Worm (Caenorhabditis elegans) whole organism, L4 larva: ENCODE results near the gene skpo-1.

Experiments
- F10B5.3 ChIP-seq: sonication (generic microtip); optimal IDR thresholded peaks from 2 replicates; lab custom pipeline; 2016; ENCODE audit warnings: mild to moderate bottlenecking, missing genetic modification characterization, missing compliant biosample characterization
- F26F4.8 ChIP-seq: fragments of 200-800 bp; sonication (Bioruptor generic); conservative IDR thresholded peaks from 2 replicates; pipeline ENCODE4 v1.3.6; 2022; ENCODE audit warnings: missing genetic modification characterization, missing compliant biosample characterization
- F37D6.2 ChIP-seq: sonication (generic microtip); optimal IDR thresholded peaks from 2 replicates; lab custom pipeline; 2016; ENCODE audit warnings: mild to moderate bottlenecking, missing genetic modification characterization, missing compliant biosample characterization
- F49E8.2 ChIP-seq: sonication (generic microtip); optimal IDR thresholded peaks from 2 replicates; lab custom pipeline; 2016; ENCODE audit warnings: missing compliant biosample characterization, mild to moderate bottlenecking, missing genetic modification characterization, borderline replicate concordance
- R02D3.7 ChIP-seq: fragments of 150-350 bp; sonication (generic microtip); optimal IDR thresholded peaks from 3 replicates; lab custom pipeline; 2014; ENCODE audit warnings: missing biosample characterization, missing genetic modification characterization
- T20F7.1 ChIP-seq: fragments of 200-800 bp; sonication (Bioruptor generic); optimal IDR thresholded peaks from 2 replicates; lab custom pipeline; 2018; ENCODE audit warnings: mild to moderate bottlenecking, missing genetic modification characterization, missing compliant biosample characterization
- T26A8.4 ChIP-seq: fragments of 200-800 bp; sonication (Bioruptor generic); IDR thresholded peaks from 2 replicates; pipeline ENCODE4 v1.3.6; 2022; ENCODE audit warnings: missing genetic modification characterization, missing compliant biosample characterization
- Y105C5A.15 ChIP-seq: fragments of 200-800 bp; sonication (Bioruptor generic); IDR thresholded peaks from 2 replicates; pipeline ENCODE4 v1.3.6; 2022; ENCODE audit warnings: missing genetic modification characterization, missing compliant biosample characterization
- Y48G9A.11 ChIP-seq: fragments of 200-800 bp; sonication (Bioruptor generic); IDR thresholded peaks from 2 replicates; pipeline ENCODE4 v1.3.6; 2022; ENCODE audit warnings: missing genetic modification reagents, missing genetic modification characterization, missing compliant biosample characterization
- Y5F2A.4 ChIP-seq: fragments of 200-800 bp; sonication (Bioruptor generic); optimal IDR thresholded peaks from 2 replicates; lab custom pipeline; 2018; ENCODE audit warnings: mild to moderate bottlenecking, missing genetic modification characterization, missing compliant biosample characterization
- Y75B8A.6 ChIP-seq: fragments of 200-800 bp; sonication (Bioruptor generic); IDR thresholded peaks from 2 replicates; pipeline ENCODE4 v1.3.6; 2022; ENCODE audit warnings: missing genetic modification reagents, missing genetic modification characterization, missing compliant biosample characterization
- ZK546.5 ChIP-seq, 2 experiments: sonication (generic microtip); optimal IDR thresholded peaks; 2 replicates each; lab custom pipeline; 2017; ENCODE audit warnings: missing biosample characterization in 2 of 2, missing genetic modification characterization in 2 of 2
- aly-2 ChIP-seq: sonication (generic microtip); optimal IDR thresholded peaks from 2 replicates; lab custom pipeline; 2018; ENCODE audit warnings: missing biosample characterization, missing genetic modification characterization
- ceh-32 ChIP-seq: sonication (generic microtip); optimal IDR thresholded peaks from 2 replicates; lab custom pipeline; 2016; ENCODE audit warnings: mild to moderate bottlenecking, missing genetic modification characterization, missing compliant biosample characterization; ENCODE audit not compliant: poor library complexity
- ceh-82 ChIP-seq: sonication (generic microtip); optimal IDR thresholded peaks from 2 replicates; lab custom pipeline; 2017; ENCODE audit warnings: missing biosample characterization, missing genetic modification characterization
- daf-12 ChIP-seq: fragments of 150-350 bp; optimal IDR thresholded peaks from 2 replicates; lab custom pipeline; 2014; ENCODE audit warnings: missing biosample characterization, missing genetic modification reagents, missing genetic modification characterization
- daf-16 ChIP-seq, 3 experiments: sonication (generic microtip); optimal IDR thresholded peaks; 2 replicates each; lab custom pipeline; 2016 to 2017; ENCODE audit warnings: missing genetic modification characterization in 3 of 3, missing genetic modification reagents in 3 of 3, mild to moderate bottlenecking in 2 of 3, missing compliant biosample characterization in 2 of 3, missing biosample characterization in 1 of 3, moderate library complexity in 1 of 3
- daf-19 ChIP-seq: fragments of 200-800 bp; sonication (Bioruptor generic); conservative IDR thresholded peaks from 2 replicates; pipeline ENCODE4 v1.3.6; 2022; ENCODE audit warnings: missing genetic modification characterization, missing compliant biosample characterization
- dmd-6 ChIP-seq: fragments of 200-800 bp; sonication (Bioruptor generic); IDR thresholded peaks from 2 replicates; pipeline ENCODE4 v1.3.6; 2022; ENCODE audit warnings: missing genetic modification reagents, missing genetic modification characterization, missing compliant biosample characterization
- dpl-1 ChIP-seq: fragments of 150-350 bp; optimal IDR thresholded peaks from 2 replicates; lab custom pipeline; 2014; ENCODE audit warnings: missing biosample characterization, missing genetic modification reagents, missing genetic modification characterization
- duxl-1 ChIP-seq: sonication (generic microtip); optimal IDR thresholded peaks from 2 replicates; lab custom pipeline; 2016; ENCODE audit warnings: mild to moderate bottlenecking, missing genetic modification characterization, moderate library complexity, missing compliant biosample characterization; ENCODE audit not compliant: poor library complexity
- egl-43 ChIP-seq: fragments of 200-800 bp; sonication (Bioruptor generic); IDR thresholded peaks from 2 replicates; pipeline ENCODE4 v1.3.6; 2022; ENCODE audit warnings: missing genetic modification reagents, missing genetic modification characterization, missing compliant biosample characterization
- fos-1 ChIP-seq: fragments of 150-350 bp; optimal IDR thresholded peaks from 2 replicates; lab custom pipeline; 2014; ENCODE audit warnings: missing biosample characterization, missing genetic modification characterization
- hif-1 ChIP-seq, 2 experiments: sonication (generic microtip); optimal IDR thresholded peaks; 2 replicates each; lab custom pipeline; 2016 to 2017; ENCODE audit warnings: missing compliant biosample characterization in 2 of 2, missing genetic modification characterization in 2 of 2, missing genetic modification reagents in 2 of 2, missing genotype in 2 of 2, mild to moderate bottlenecking in 1 of 2
- hmg-1.1 ChIP-seq: fragments of 200-800 bp; sonication (Bioruptor generic); IDR thresholded peaks from 2 replicates; pipeline ENCODE4 v1.3.6; 2022; ENCODE audit warnings: missing genetic modification reagents, missing genetic modification characterization, missing compliant biosample characterization
- lin-1 ChIP-seq: fragments of 200-800 bp; sonication (Bioruptor generic); IDR thresholded peaks from 2 replicates; pipeline ENCODE4 v1.3.6; 2022; ENCODE audit warnings: missing genetic modification reagents, missing genetic modification characterization, missing compliant biosample characterization
- lin-13 ChIP-seq: fragments of 150-350 bp; optimal IDR thresholded peaks from 2 replicates; lab custom pipeline; 2014; ENCODE audit warnings: missing biosample characterization, missing genetic modification reagents, missing genetic modification characterization
- lin-38 ChIP-seq: fragments of 200-800 bp; sonication (Bioruptor generic); IDR thresholded peaks from 2 replicates; pipeline ENCODE4 v1.3.6; 2022; ENCODE audit warnings: missing genetic modification reagents, missing genetic modification characterization, missing compliant biosample characterization
- lin-39 ChIP-seq: fragments of 150-350 bp; optimal IDR thresholded peaks from 2 replicates; lab custom pipeline; 2014; ENCODE audit warnings: missing biosample characterization, missing genetic modification reagents, missing genetic modification characterization
- lir-3 ChIP-seq: sonication (generic microtip); optimal IDR thresholded peaks from 2 replicates; lab custom pipeline; 2016; ENCODE audit warnings: mild to moderate bottlenecking, missing genetic modification characterization, missing compliant biosample characterization
- madf-9 ChIP-seq: fragments of 200-800 bp; sonication (Bioruptor generic); conservative IDR thresholded peaks from 2 replicates; pipeline ENCODE4 v1.3.6; 2022; ENCODE audit warnings: missing genetic modification reagents, missing genetic modification characterization, missing compliant biosample characterization
- mep-1 ChIP-seq: fragments of 150-350 bp; sonication (generic microtip); optimal IDR thresholded peaks from 3 replicates; lab custom pipeline; 2014; ENCODE audit warnings: missing biosample characterization, missing genetic modification characterization
- nhr-10 ChIP-seq: fragments of 150-350 bp; optimal IDR thresholded peaks from 2 replicates; lab custom pipeline; 2014; ENCODE audit warnings: missing biosample characterization, missing genetic modification characterization
- nhr-11 ChIP-seq: fragments of 150-350 bp; optimal IDR thresholded peaks from 2 replicates; lab custom pipeline; 2014; ENCODE audit warnings: missing biosample characterization, missing genetic modification characterization
- nhr-28 ChIP-seq: fragments of 150-350 bp; optimal IDR thresholded peaks from 2 replicates; lab custom pipeline; 2014; ENCODE audit warnings: missing biosample characterization, missing genetic modification characterization
- nhr-48 ChIP-seq: sonication (generic microtip); optimal IDR thresholded peaks from 2 replicates; lab custom pipeline; 2016; ENCODE audit warnings: mild to moderate bottlenecking, missing genetic modification characterization, missing compliant biosample characterization
- pha-4 ChIP-seq, 2 experiments: fragments of 150-350 bp in 1 of 2; fragments of 200-800 bp in 1 of 2; sonication (Bioruptor generic) in 1 of 2; IDR thresholded peaks in 1 of 2; optimal IDR thresholded peaks in 1 of 2; 2 replicates each; pipeline versions ENCODE4 v1.3.6 to Lab custom; 2014 to 2022; ENCODE audit warnings: missing genetic modification characterization in 2 of 2, missing genetic modification reagents in 2 of 2, missing biosample characterization in 1 of 2, missing compliant biosample characterization in 1 of 2
- php-3 ChIP-seq: fragments of 200-800 bp; sonication (Bioruptor generic); IDR thresholded peaks from 2 replicates; pipeline ENCODE4 v1.3.6; 2022; ENCODE audit warnings: missing genetic modification reagents, missing genetic modification characterization, missing compliant biosample characterization
- rbr-2 ChIP-seq: sonication (generic microtip); optimal IDR thresholded peaks from 2 replicates; lab custom pipeline; 2016; ENCODE audit warnings: missing genotype, missing genetic modification characterization, missing compliant biosample characterization
- sdz-12 ChIP-seq: fragments of 200-800 bp; sonication (Bioruptor generic); optimal IDR thresholded peaks from 2 replicates; lab custom pipeline; 2018; ENCODE audit warnings: mild to moderate bottlenecking, missing genetic modification characterization, missing compliant biosample characterization
- set-16 ChIP-seq: fragments of 200-800 bp; sonication (Bioruptor generic); IDR thresholded peaks from 2 replicates; pipeline ENCODE4 v1.3.6; 2022; ENCODE audit warnings: missing genetic modification reagents, missing genetic modification characterization, missing compliant biosample characterization
- spr-1 ChIP-seq: sonication (generic microtip); optimal IDR thresholded peaks from 2 replicates; lab custom pipeline; 2016; ENCODE audit warnings: mild to moderate bottlenecking, missing genetic modification characterization, missing compliant biosample characterization
- spr-3 ChIP-seq: fragments of 200-800 bp; sonication (Bioruptor generic); optimal IDR thresholded peaks from 2 replicates; lab custom pipeline; 2018; ENCODE audit warnings: mild to moderate bottlenecking, missing genetic modification characterization, missing compliant biosample characterization
- tag-97 ChIP-seq: fragments of 200-800 bp; sonication (Bioruptor generic); IDR thresholded peaks from 2 replicates; pipeline ENCODE4 v1.3.6; 2022; ENCODE audit warnings: missing genetic modification characterization, missing compliant biosample characterization
- tra-1 ChIP-seq: fragments of 200-800 bp; sonication (Bioruptor generic); IDR thresholded peaks from 2 replicates; pipeline ENCODE4 v1.3.6; 2022; ENCODE audit warnings: missing genetic modification reagents, missing genetic modification characterization, missing compliant biosample characterization
- unc-130 ChIP-seq: sonication (generic microtip); optimal IDR thresholded peaks from 2 replicates; lab custom pipeline; 2016; ENCODE audit warnings: missing genetic modification reagents, missing genetic modification characterization, missing compliant biosample characterization
- zfp-3 ChIP-seq: fragments of 200-800 bp; sonication (Bioruptor generic); conservative IDR thresholded peaks from 2 replicates; pipeline ENCODE4 v1.3.6; 2022; ENCODE audit warnings: missing genetic modification reagents, missing genetic modification characterization, missing compliant biosample characterization
- ztf-11 ChIP-seq: fragments of 150-350 bp; optimal IDR thresholded peaks from 2 replicates; lab custom pipeline; 2014; ENCODE audit warnings: missing biosample characterization, missing genetic modification characterization

skpo-1 gene

DNA sequence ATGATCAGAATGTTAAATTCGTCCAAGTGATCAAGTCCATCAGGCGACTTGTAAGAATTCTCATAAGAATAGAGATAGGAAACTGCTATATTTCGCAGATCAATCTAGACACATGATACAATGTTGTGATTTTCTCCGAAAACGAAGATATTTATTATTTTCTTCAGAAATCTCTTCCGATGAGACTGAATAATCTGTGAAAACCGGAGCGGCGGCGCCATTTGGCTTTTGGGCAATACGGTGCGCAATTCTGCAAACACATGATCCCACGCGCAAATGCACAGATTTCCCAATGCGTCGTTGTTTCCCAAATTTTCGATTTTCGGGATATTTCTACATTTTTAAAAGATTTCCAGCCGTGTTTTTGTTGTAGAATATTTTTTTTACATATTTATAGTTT lies 37.5 kb upstream of the skpo-1 start (continued):
- TF ChIP-seq dmd-6 (GFP tag; lab: Robert Waterston, UW) (peak; percentile 9; the same call in 1 of the 2 replicates), php-3 (GFP tag; lab: Robert Waterston, UW) (no peak)

ce11 chrII:8441519-8441918 lies 36.9 kb upstream of the skpo-1 start:
- TF ChIP-seq lin-13 (GFP tag; lab: Kevin White, UChicago) (no peak), Y48G9A.11 (GFP tag; lab: Robert Waterston, UW) (peak; percentile 84), daf-16 (GFP tag; optimal IDR thresholded peaks at IDR 0.05; lab: Kevin White, UChicago) (peak; percentile 37 to 88), daf-16 (tag; optimal IDR thresholded peaks at IDR 0.05; lab: Kevin White, UChicago) (no peak), zfp-3 (GFP tag; lab: Robert Waterston, UW) (peak; percentile 79; the same call in 1 of the 2 replicates), Y5F2A.4 (GFP tag; lab: Kevin White, UChicago) (peak; percentile 88), aly-2 (tag; lab: Kevin White, UChicago) (no peak), nhr-10 (no peak), F10B5.3 (tag; lab: Kevin White, UChicago) (peak; percentile 79), ceh-82 (tag; lab: Kevin White, UChicago) (no peak), ceh-32 (tag; lab: Kevin White, UChicago) (no peak), spr-3 (peak; percentile 82), rbr-2 (peak; percentile 28), Y75B8A.6 (GFP tag; lab: Robert Waterston, UW) (peak; percentile 82; the same call in 1 of the 2 replicates), F49E8.2 (tag; lab: Kevin White, UChicago) (peak; percentile 59), lin-1 (GFP tag; lab: Robert Waterston, UW) (peak; percentile 75), egl-43 (GFP tag; lab: Robert Waterston, UW) (peak; percentile 93), lin-38 (GFP tag; lab: Robert Waterston, UW) (peak; percentile 85), spr-1 (tag; lab: Kevin White, UChicago) (peak; percentile 84), tag-97 (GFP tag; lab: Robert Waterston, UW) (no peak), lir-3 (peak; percentile 85), ZK546.5 (tag; optimal IDR thresholded peaks at IDR 0.05; lab: Kevin White, UChicago) (no peak), pha-4 (GFP tag; IDR thresholded peaks at IDR 0.05; lab: Robert Waterston, UW) (peak; percentile 92), pha-4 (tag; optimal IDR thresholded peaks at IDR 0.05; lab: Kevin White, UChicago) (no peak), fos-1 (tag; lab: Kevin White, UChicago) (no peak), lin-39 (tag; lab: Kevin White, UChicago) (no peak), daf-12 (no peak), F26F4.8 (GFP tag; lab: Robert Waterston, UW) (peak; percentile 99), R02D3.7 (tag; lab: Kevin White, UChicago) (peak; percentile 21), mep-1 (tag; lab: Kevin White, UChicago) (no peak), T20F7.1 (GFP tag; lab: Kevin White, UChicago) (peak; percentile 29), hmg-1.1 (GFP tag; lab: Robert Waterston, UW) (peak; percentile 50), nhr-11 (no peak), nhr-28 (tag; lab: Kevin White, UChicago) (no peak), dpl-1 (GFP tag; lab: Kevin White, UChicago) (no peak), Y105C5A.15 (0 out of 2 replicates have a peak, but pooled peaks have one; percentile 48), tra-1 (peak; percentile 79), unc-130 (GFP tag; lab: Kevin White, UChicago) (peak; percentile 38), duxl-1 (tag; lab: Kevin White, UChicago) (peak; percentile 80), ztf-11 (tag; lab: Kevin White, UChicago) (no peak), nhr-48 (tag; lab: Kevin White, UChicago) (peak; percentile 46), sdz-12 (GFP tag; lab: Kevin White, UChicago) (no peak), F37D6.2 (tag; lab: Kevin White, UChicago) (no peak), hif-1 (tag; optimal IDR thresholded peaks at IDR 0.05; lab: Kevin White, UChicago) (peak in 1 of 2 experiments; percentile 35), set-16 (GFP tag; lab: Robert Waterston, UW) (no peak), daf-19 (GFP tag; lab: Robert Waterston, UW) (peak; percentile 86), php-3 (GFP tag; lab: Robert Waterston, UW) (peak; percentile 77), madf-9 (GFP tag; lab: Robert Waterston, UW) (no peak), T26A8.4 (GFP tag; lab: Robert Waterston, UW) (peak; percentile 81)
